Worm (Caenorhabditis elegans): ENCODE data around the gene pgp-7.

pgp-7 gene

ce11 chrX:10870137-10870536 is at the start of gene pgp-7:
Gene pgp-7 (minus strand): TSS chrX:10870237.
- no peak for TF ChIP-seq unc-62 (GFP tag; optimal IDR thresholded peaks at IDR 0.05)

- no peak for TF ChIP-seq unc-62 (GFP tag; optimal IDR thresholded peaks at IDR 0.05)
These were observed 49.6 kb upstream of the pgp-7 start, which contains the start of gene nstp-9 for ce11 chrX:10919613-10920012. Gene nstp-9 (minus strand): TSS chrX:10919713.

ce11 chrX:10916194-10916593 is 46.2 kb upstream of the pgp-7 start:
- no peak for TF ChIP-seq unc-62 (GFP tag; optimal IDR thresholded peaks at IDR 0.05)

- TF ChIP-seq unc-62 (GFP tag; optimal IDR thresholded peaks at IDR 0.05): no peak
These were observed 44.6 kb upstream of the pgp-7 start for ce11 chrX:10914421-10915277.

ce11 chrX:10913981-10914380 is 43.9 kb upstream of the pgp-7 start, which contains the start of gene F47B10.9:
Gene F47B10.9 (minus strand): TSS chrX:10914081.
- TF ChIP-seq unc-62 (GFP tag; optimal IDR thresholded peaks at IDR 0.05): no peak

ce11 chrX:10910716-10911115 is 40.7 kb upstream of the pgp-7 start, which contains the start of gene F47B10.8:
Gene F47B10.8 (minus strand): TSS chrX:10910816.
- TF ChIP-seq unc-62 (GFP tag; optimal IDR thresholded peaks at IDR 0.05): no peak

- no peak for TF ChIP-seq unc-62 (GFP tag; optimal IDR thresholded peaks at IDR 0.05)
These were observed 39.6 kb upstream of the pgp-7 start for ce11 chrX:10909661-10910060.

- TF ChIP-seq unc-62 (GFP tag; optimal IDR thresholded peaks at IDR 0.05): no peak
These were observed 37.4 kb upstream of the pgp-7 start for ce11 chrX:10907418-10907817.

ce11 chrX:10903416-10903815 is 33.4 kb upstream of the pgp-7 start:
- TF ChIP-seq unc-62 (GFP tag; optimal IDR thresholded peaks at IDR 0.05): no peak

ce11 chrX:10902723-10903322 is 32.8 kb upstream of the pgp-7 start, which contains the start of gene acbp-3:
Gene acbp-3 (plus strand): TSS chrX:10903272.
- no peak for TF ChIP-seq unc-62 (GFP tag; optimal IDR thresholded peaks at IDR 0.05)

ce11 chrX:10901766-10902165 is 31.7 kb upstream of the pgp-7 start:
- TF ChIP-seq unc-62 (GFP tag; optimal IDR thresholded peaks at IDR 0.05): no peak

ce11 chrX:10900952-10901351 is 30.9 kb upstream of the pgp-7 start:
- TF ChIP-seq unc-62 (GFP tag; optimal IDR thresholded peaks at IDR 0.05): no peak

- no peak for TF ChIP-seq unc-62 (GFP tag; optimal IDR thresholded peaks at IDR 0.05)
These were observed 30.2 kb upstream of the pgp-7 start, which contains the start of gene suca-1 for ce11 chrX:10900079-10900724. Gene suca-1 (minus strand): TSS chrX:10900114.

- TF ChIP-seq unc-62 (GFP tag; optimal IDR thresholded peaks at IDR 0.05): no peak
These were observed 26.5 kb upstream of the pgp-7 start, which contains the start of gene haly-1 for ce11 chrX:10896498-10896897. Gene haly-1 (minus strand): TSS chrX:10896598.

- no peak for TF ChIP-seq unc-62 (GFP tag; optimal IDR thresholded peaks at IDR 0.05)
These were observed 21.9 kb upstream of the pgp-7 start, which contains the start of gene F47B10.3 for ce11 chrX:10891890-10892289. Gene F47B10.3 (plus strand): TSS chrX:10892190.

- TF ChIP-seq unc-62 (GFP tag; optimal IDR thresholded peaks at IDR 0.05): no peak
These were observed 20.9 kb upstream of the pgp-7 start, which contains the start of gene F47B10.4 for ce11 chrX:10890965-10891364. Gene F47B10.4 (plus strand): TSS chrX:10891265.
